Worm (Caenorhabditis elegans): ENCODE measurements around the gene srx-31.

DNA sequence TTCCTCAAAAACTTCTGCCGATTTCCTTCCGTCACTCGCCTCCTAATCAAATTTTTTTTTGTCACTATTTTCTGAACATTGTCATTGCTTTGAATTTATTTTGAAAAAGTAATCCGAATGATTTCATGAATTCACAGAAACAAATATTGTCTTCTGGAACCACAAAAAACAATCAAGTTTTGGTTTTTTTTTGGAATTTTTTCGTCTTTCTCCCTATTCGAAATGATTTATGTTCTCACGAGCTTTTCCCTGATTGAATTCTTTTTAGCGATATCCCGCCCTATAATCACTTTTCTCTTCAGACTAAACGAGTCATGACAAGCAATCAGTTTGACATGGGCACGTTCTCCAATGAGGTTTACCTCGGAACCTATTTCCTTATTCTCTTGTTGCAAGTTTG is 10.5 kb upstream of the srx-31 start, which contains the start of gene F41H8.1:
- TF ChIP-seq hmbx-1 (tag; optimal IDR thresholded peaks at IDR 0.05) (no peak), ama-1 (optimal IDR thresholded peaks at IDR 0.05) (no peak), ets-7 (tag; optimal IDR thresholded peaks at IDR 0.05) (no peak), B0310.2 (tag; optimal IDR thresholded peaks at IDR 0.05) (no peak), tbx-11 (GFP tag; IDR thresholded peaks at IDR 0.05) (no peak), ceh-13 (GFP tag; optimal IDR thresholded peaks at IDR 0.05) (no peak), flt-1 (GFP tag; IDR thresholded peaks at IDR 0.05) (no peak), hmg-4 (GFP tag; optimal IDR thresholded peaks at IDR 0.05) (no peak), pes-1 (GFP tag; IDR thresholded peaks at IDR 0.05) (no peak), scrt-1 (GFP tag; IDR thresholded peaks at IDR 0.05) (no peak), F13C5.2 (tag; optimal IDR thresholded peaks at IDR 0.05) (no peak), hnd-1 (tag; optimal IDR thresholded peaks at IDR 0.05) (no peak), aly-1 (tag; optimal IDR thresholded peaks at IDR 0.05) (no peak)
